Worm (Caenorhabditis elegans): ENCODE data around the gene dyci-1.

The dyci-1 gene

ce11 chrIV:6809756-6810155 is 24.7 kb upstream of the dyci-1 start (continued):
- no peak for TF ChIP-seq unc-39 (tag; optimal IDR thresholded peaks at IDR 0.05)
- TF ChIP-seq ces-1 (GFP tag; optimal IDR thresholded peaks at IDR 0.05), result no peak
- peak; percentile 60 for TF ChIP-seq F37D6.2 (tag; optimal IDR thresholded peaks at IDR 0.05)
- TF ChIP-seq T20F7.1 (GFP tag; optimal IDR thresholded peaks at IDR 0.05), result no peak
- TF ChIP-seq egl-27 (tag; optimal IDR thresholded peaks at IDR 0.05), result no peak
- no peak for TF ChIP-seq pqm-1 (tag; optimal IDR thresholded peaks at IDR 0.05)
- TF ChIP-seq F26F4.8 (GFP tag; conservative IDR thresholded peaks at IDR 0.05), result 0 out of 2 replicates have a peak, but pooled peaks have one; percentile 16
- TF ChIP-seq daf-12 (tag; optimal IDR thresholded peaks at IDR 0.05), result no peak
- no peak for TF ChIP-seq nhr-111 (GFP tag; optimal IDR thresholded peaks at IDR 0.05)
- TF ChIP-seq lir-3 (tag; optimal IDR thresholded peaks at IDR 0.05), result no peak
- TF ChIP-seq mxl-3 (GFP tag; optimal IDR thresholded peaks at IDR 0.05), result no peak
- no peak for TF ChIP-seq egl-43 (GFP tag; IDR thresholded peaks at IDR 0.05)
- no peak for TF ChIP-seq Y105C5A.15 (GFP tag; IDR thresholded peaks at IDR 0.05)
- TF ChIP-seq nhr-237 (tag; optimal IDR thresholded peaks at IDR 0.05), result no peak
- no peak for TF ChIP-seq Y5F2A.4 (GFP tag; optimal IDR thresholded peaks at IDR 0.05)
- TF ChIP-seq duxl-1 (tag; optimal IDR thresholded peaks at IDR 0.05; ENCODE audit: poor library complexity), result no peak
- no peak for TF ChIP-seq snpc-1.2 (GFP tag; IDR thresholded peaks at IDR 0.05)
- no peak for TF ChIP-seq unc-130 (GFP tag; optimal IDR thresholded peaks at IDR 0.05)

- peak; percentile 46 for TF ChIP-seq mep-1 (tag; optimal IDR thresholded peaks at IDR 0.05)
- peak; percentile 44 for TF ChIP-seq aha-1 (tag)
- no peak for TF ChIP-seq zfp-2 (tag; optimal IDR thresholded peaks at IDR 0.05)
- no peak for TF ChIP-seq dmd-9 (GFP tag; IDR thresholded peaks at IDR 0.05)
- TF ChIP-seq ctbp-1 (GFP tag; IDR thresholded peaks at IDR 0.05), result 0 out of 2 replicates have a peak, but pooled peaks have one; percentile 46
- peak; percentile 44 for TF ChIP-seq rbr-2 (tag; optimal IDR thresholded peaks at IDR 0.05)
- no peak for TF ChIP-seq nhr-102 (tag; optimal IDR thresholded peaks at IDR 0.05)
- no peak for TF ChIP-seq hlh-30 (tag; optimal IDR thresholded peaks at IDR 0.05; ENCODE audit: insufficient read depth)
- no peak for TF ChIP-seq lin-15B (tag; optimal IDR thresholded peaks at IDR 0.05)
- TF ChIP-seq T26A8.4 (GFP tag; IDR thresholded peaks at IDR 0.05), result no peak
- no peak for TF ChIP-seq F37D6.2 (tag; optimal IDR thresholded peaks at IDR 0.05)
- no peak for TF ChIP-seq madf-9 (GFP tag; conservative IDR thresholded peaks at IDR 0.05)
- no peak for TF ChIP-seq egl-43 (GFP tag; IDR thresholded peaks at IDR 0.05)
- no peak for TF ChIP-seq ZK546.5 (tag; optimal IDR thresholded peaks at IDR 0.05)
- TF ChIP-seq daf-19 (GFP tag; conservative IDR thresholded peaks at IDR 0.05), result no peak
- no peak for TF ChIP-seq tag-97 (GFP tag; IDR thresholded peaks at IDR 0.05)
- peak; percentile 37 for TF ChIP-seq fkh-10 (GFP tag; optimal IDR thresholded peaks at IDR 0.05)
- no peak for TF ChIP-seq lin-38 (GFP tag; IDR thresholded peaks at IDR 0.05)
- peak in 1 of 2 experiments; percentile 53 for TF ChIP-seq unc-62 (GFP tag; optimal IDR thresholded peaks at IDR 0.05 in 1 of 2)
- no peak for TF ChIP-seq unc-62 (tag; optimal IDR thresholded peaks at IDR 0.05)
- no peak for TF ChIP-seq sdz-12 (GFP tag; optimal IDR thresholded peaks at IDR 0.05)
- no peak for TF ChIP-seq ceh-82 (tag; optimal IDR thresholded peaks at IDR 0.05)
- TF ChIP-seq php-3 (GFP tag; IDR thresholded peaks at IDR 0.05), result no peak
- no peak for TF ChIP-seq F49E8.2 (tag; optimal IDR thresholded peaks at IDR 0.05; ENCODE audit: borderline replicate concordance)
- no peak for TF ChIP-seq lsy-2 (tag; optimal IDR thresholded peaks at IDR 0.05)
- no peak for TF ChIP-seq vab-7 (GFP tag; IDR thresholded peaks at IDR 0.05)
- no peak for TF ChIP-seq dmd-8 (GFP tag; IDR thresholded peaks at IDR 0.05)
- TF ChIP-seq ztf-7 (tag; optimal IDR thresholded peaks at IDR 0.05), result no peak
- no peak for TF ChIP-seq snpc-1.2 (GFP tag; IDR thresholded peaks at IDR 0.05)
- no peak for TF ChIP-seq duxl-1 (tag; optimal IDR thresholded peaks at IDR 0.05; ENCODE audit: poor library complexity)
- TF ChIP-seq zip-11 (GFP tag; IDR thresholded peaks at IDR 0.05), result no peak
- no peak for TF ChIP-seq unc-39 (tag; optimal IDR thresholded peaks at IDR 0.05)
- TF ChIP-seq jun-1 (tag; optimal IDR thresholded peaks at IDR 0.05), result no peak
- no peak for TF ChIP-seq nhr-25 (tag; optimal IDR thresholded peaks at IDR 0.05; ENCODE audit: borderline replicate concordance, insufficient read depth)
- no peak for TF ChIP-seq lir-3 (tag; optimal IDR thresholded peaks at IDR 0.05)
- no peak for TF ChIP-seq nhr-41 (GFP tag; IDR thresholded peaks at IDR 0.05)
- TF ChIP-seq mdt-29 (GFP tag; IDR thresholded peaks at IDR 0.05), result no peak
Observed at ce11 chrIV:6806475-6807063, 21.5 kb upstream of the dyci-1 start, which contains the start of gene C17H12.10. TSS of gene C17H12.10 (plus strand) at chrIV:6806799.

All from whole organism, L4 larva.